Fruit fly (Drosophila melanogaster) whole organism, prepupa: ENCODE results near the gene RpL17.

ENCODE experiments used
- Blimp-1 ChIP-seq: fragments of 200-800 bp; sonication (Bioruptor generic); optimal IDR thresholded peaks from 3 replicates; lab custom pipeline; 2017; ENCODE audit warnings: missing biosample characterization, missing genetic modification characterization, mild to moderate bottlenecking, moderate library complexity, missing genetic modification reagents
- CG10631 ChIP-seq: fragments of 200-800 bp; sonication (Bioruptor generic); optimal IDR thresholded peaks from 2 replicates; lab custom pipeline; 2016; ENCODE audit warnings: missing biosample characterization, missing genetic modification characterization
- CG10669 ChIP-seq: fragments of 200-800 bp; sonication (Bioruptor generic); optimal IDR thresholded peaks from 3 replicates; lab custom pipeline; 2018; ENCODE audit warnings: missing biosample characterization, mild to moderate bottlenecking, missing genetic modification characterization, moderate library complexity
- CG11294 ChIP-seq: fragments of 200-800 bp; sonication (Bioruptor generic); IDR thresholded peaks from 2 replicates; pipeline ENCODE4 v1.3.6; 2022; ENCODE audit warnings: missing biosample characterization, missing genetic modification characterization
- CG11762 ChIP-seq: fragments of 200-800 bp; sonication (Bioruptor generic); optimal IDR thresholded peaks from 3 replicates; lab custom pipeline; 2016; ENCODE audit warnings: missing biosample characterization, missing genetic modification characterization; ENCODE audit not compliant: insufficient read depth
- CG11902 ChIP-seq: fragments of 200-800 bp; sonication (Bioruptor generic); optimal IDR thresholded peaks from 3 replicates; lab custom pipeline; 2016; ENCODE audit warnings: missing biosample characterization, missing genetic modification characterization
- CG15336 ChIP-seq: fragments of 200-800 bp; sonication (Bioruptor generic); IDR thresholded peaks from 2 replicates; pipeline ENCODE4 v1.3.6; 2022; ENCODE audit warnings: missing biosample characterization, missing genetic modification characterization
- CG16779 ChIP-seq: fragments of 200-800 bp; sonication (Bioruptor generic); optimal IDR thresholded peaks from 3 replicates; lab custom pipeline; 2017; ENCODE audit warnings: missing biosample characterization, mild to moderate bottlenecking, missing genetic modification characterization
- CG3032 ChIP-seq: fragments of 200-800 bp; optimal IDR thresholded peaks from 2 replicates; lab custom pipeline; 2019; ENCODE audit warnings: missing biosample characterization, mild to moderate bottlenecking, missing genetic modification characterization, moderate library complexity
- CG31627 ChIP-seq: fragments of 200-800 bp; sonication (Bioruptor generic); optimal IDR thresholded peaks from 3 replicates; lab custom pipeline; 2016; ENCODE audit warnings: missing biosample characterization, missing genetic modification characterization
- CG32006 ChIP-seq: fragments of 200-800 bp; sonication (Bioruptor generic); optimal IDR thresholded peaks from 3 replicates; lab custom pipeline; 2017; ENCODE audit warnings: missing biosample characterization, mild to moderate bottlenecking, missing genetic modification characterization
- CG34406 ChIP-seq: fragments of 200-800 bp; sonication (Bioruptor generic); optimal IDR thresholded peaks from 3 replicates; lab custom pipeline; 2016; ENCODE audit warnings: missing biosample characterization, missing genetic modification characterization
- CG3919 ChIP-seq: fragments of 200-800 bp; sonication (Bioruptor generic); optimal IDR thresholded peaks from 3 replicates; lab custom pipeline; 2016; ENCODE audit warnings: missing biosample characterization, missing genetic modification characterization
- CG6163 ChIP-seq: fragments of 200-800 bp; sonication (Bioruptor generic); IDR thresholded peaks from 3 replicates; pipeline ENCODE4 v1.3.6; 2022; ENCODE audit warnings: missing biosample characterization, missing genetic modification characterization
- CG6792 ChIP-seq: fragments of 200-800 bp; sonication (Bioruptor generic); optimal IDR thresholded peaks from 3 replicates; lab custom pipeline; 2016; ENCODE audit warnings: missing biosample characterization, missing genetic modification characterization
- CG7368 ChIP-seq: fragments of 200-800 bp; sonication (Bioruptor generic); optimal IDR thresholded peaks from 3 replicates; lab custom pipeline; 2016; ENCODE audit warnings: missing biosample characterization, missing genetic modification characterization
- CG8119 ChIP-seq: fragments of 200-800 bp; sonication (Bioruptor generic); IDR thresholded peaks from 3 replicates; pipeline ENCODE4 v1.3.6; 2022; ENCODE audit warnings: missing biosample characterization, missing genetic modification characterization
- CG8319 ChIP-seq: fragments of 200-800 bp; sonication (Bioruptor generic); optimal IDR thresholded peaks from 3 replicates; lab custom pipeline; 2016; ENCODE audit warnings: missing biosample characterization, missing genetic modification characterization
- CG8632 ChIP-seq: fragments of 200-800 bp; sonication (Bioruptor generic); optimal IDR thresholded peaks from 3 replicates; lab custom pipeline; 2016; ENCODE audit warnings: missing biosample characterization, missing genetic modification characterization
- Eip75B ChIP-seq: fragments of 200-800 bp; sonication (Bioruptor generic); optimal IDR thresholded peaks from 3 replicates; lab custom pipeline; 2016; ENCODE audit warnings: missing biosample characterization, missing genetic modification characterization
- Eip78C ChIP-seq: fragments of 200-800 bp; sonication (Bioruptor generic); peaks from one replicate; lab custom pipeline; 2016; ENCODE audit warnings: missing biosample characterization, missing genetic modification characterization
- Gug ChIP-seq: fragments of 200-800 bp; sonication (Bioruptor generic); IDR thresholded peaks from 2 replicates; pipeline ENCODE4 v1.3.6; 2022; ENCODE audit warnings: missing biosample characterization, missing genetic modification characterization
- Hr38 ChIP-seq: sonication (Bioruptor generic); optimal IDR thresholded peaks from 2 replicates; lab custom pipeline; 2016; ENCODE audit warnings: missing biosample characterization, missing genetic modification characterization
- Lpt ChIP-seq: fragments of 200-800 bp; sonication (Bioruptor generic); optimal IDR thresholded peaks from 3 replicates; lab custom pipeline; 2016; ENCODE audit warnings: missing biosample characterization, missing genetic modification characterization
- Met ChIP-seq: fragments of 200-800 bp; sonication (Bioruptor generic); optimal IDR thresholded peaks from 3 replicates; lab custom pipeline; 2016; ENCODE audit warnings: missing biosample characterization, missing genetic modification characterization
- OdsH ChIP-seq: fragments of 200-800 bp; sonication (Bioruptor generic); optimal IDR thresholded peaks from 3 replicates; lab custom pipeline; 2016; ENCODE audit warnings: missing biosample characterization, missing genetic modification characterization
- Smox ChIP-seq: fragments of 200-800 bp; sonication (Bioruptor generic); optimal IDR thresholded peaks from 3 replicates; lab custom pipeline; 2016; ENCODE audit warnings: missing biosample characterization, missing genetic modification characterization
- Sox102F ChIP-seq: fragments of 200-800 bp; sonication (Bioruptor generic); optimal IDR thresholded peaks from 2 replicates; lab custom pipeline; 2016; ENCODE audit warnings: missing biosample characterization, mild to moderate bottlenecking, missing genetic modification characterization
- Sox14 ChIP-seq: fragments of 200-800 bp; sonication (Bioruptor generic); optimal IDR thresholded peaks from 3 replicates; lab custom pipeline; 2016; ENCODE audit warnings: missing biosample characterization, missing genetic modification characterization
- achi ChIP-seq: fragments of 200-800 bp; sonication (Bioruptor generic); optimal IDR thresholded peaks from 3 replicates; lab custom pipeline; 2016; ENCODE audit warnings: missing biosample characterization, missing genetic modification characterization
- acj6 ChIP-seq: fragments of 200-800 bp; sonication (Bioruptor generic); optimal IDR thresholded peaks from 3 replicates; lab custom pipeline; 2016; ENCODE audit warnings: missing biosample characterization, missing genetic modification characterization
- cyc ChIP-seq: fragments of 200-800 bp; sonication (Bioruptor generic); optimal IDR thresholded peaks from 3 replicates; lab custom pipeline; 2016; ENCODE audit warnings: missing biosample characterization, missing genetic modification characterization
- dac ChIP-seq: fragments of 200-800 bp; sonication (Bioruptor generic); optimal IDR thresholded peaks from 2 replicates; lab custom pipeline; 2017; ENCODE audit warnings: missing biosample characterization, mild to moderate bottlenecking, missing genetic modification characterization
- eg ChIP-seq: fragments of 200-800 bp; sonication (Bioruptor generic); IDR thresholded peaks from 3 replicates; pipeline ENCODE4 v1.3.6; 2022; ENCODE audit warnings: missing biosample characterization, missing genetic modification characterization
- esn ChIP-seq: fragments of 200-800 bp; sonication (Bioruptor generic); optimal IDR thresholded peaks from 2 replicates; lab custom pipeline; 2016; ENCODE audit warnings: missing biosample characterization, mild to moderate bottlenecking, missing genetic modification characterization, moderate library complexity
- fd59A ChIP-seq: fragments of 200-800 bp; sonication (Bioruptor generic); optimal IDR thresholded peaks from 2 replicates; lab custom pipeline; 2017; ENCODE audit warnings: missing biosample characterization, mild to moderate bottlenecking, missing genetic modification characterization, missing genetic modification reagents
- fd85E ChIP-seq: fragments of 200-800 bp; sonication (Bioruptor generic); optimal IDR thresholded peaks from 3 replicates; lab custom pipeline; 2016; ENCODE audit warnings: missing biosample characterization, missing genetic modification characterization
- lz ChIP-seq: fragments of 200-800 bp; sonication (Bioruptor generic); optimal IDR thresholded peaks from 3 replicates; lab custom pipeline; 2016; ENCODE audit warnings: missing biosample characterization, missing genetic modification characterization
- pdm3 ChIP-seq: fragments of 200-800 bp; sonication (Bioruptor generic); optimal IDR thresholded peaks from 3 replicates; lab custom pipeline; 2016; ENCODE audit warnings: missing biosample characterization, missing genetic modification characterization
- salr ChIP-seq, 2 experiments: fragments of 200-800 bp; sonication (Bioruptor generic); optimal IDR thresholded peaks; 3 replicates each; lab custom pipeline; 2016 to 2018; ENCODE audit warnings: missing biosample characterization in 2 of 2, missing genetic modification characterization in 2 of 2, mild to moderate bottlenecking in 1 of 2
- spab ChIP-seq: fragments of 200-800 bp; sonication (Bioruptor generic); optimal IDR thresholded peaks from 2 replicates; lab custom pipeline; 2017; ENCODE audit warnings: missing biosample characterization, mild to moderate bottlenecking, missing genetic modification characterization, missing genetic modification reagents
- ss ChIP-seq, 2 experiments: fragments of 200-800 bp; sonication (Bioruptor generic); optimal IDR thresholded peaks; 2 replicates in 1 of 2; 3 replicates in 1 of 2; lab custom pipeline; 2017 to 2018; ENCODE audit warnings: mild to moderate bottlenecking in 2 of 2, missing biosample characterization in 2 of 2, missing genetic modification characterization in 2 of 2, moderate library complexity in 1 of 2
- svp ChIP-seq: fragments of 200-800 bp; sonication (Bioruptor generic); peaks from one replicate; lab custom pipeline; 2016; ENCODE audit warnings: missing biosample characterization, missing genetic modification characterization
- vri ChIP-seq: fragments of 200-800 bp; sonication (Bioruptor generic); optimal IDR thresholded peaks from 3 replicates; lab custom pipeline; 2016; ENCODE audit warnings: missing biosample characterization, mild to moderate bottlenecking, missing genetic modification characterization

RpL17 gene

dm6 chrX:6708138-6708537 is 35.9 kb downstream of the RpL17 start (continued):
- no peak for TF ChIP-seq lz
- TF ChIP-seq CG11294 = no peak
- peak in 1 of 2 experiments; percentile 2 for TF ChIP-seq salr (GFP tag; optimal IDR thresholded peaks at IDR 0.05; lab: Kevin White, UChicago)
- TF ChIP-seq fd59A (GFP tag; lab: Kevin White, UChicago) = peak; percentile 18
- no peak for TF ChIP-seq CG11762 (GFP tag; lab: Kevin White, UChicago)
- peak; percentile 65 for TF ChIP-seq spab (GFP tag; lab: Kevin White, UChicago)
- TF ChIP-seq Gug (GFP tag; lab: Robert Waterston, UW) = no peak
- TF ChIP-seq svp (GFP tag; lab: Kevin White, UChicago) = no peak
- TF ChIP-seq esn (GFP tag; lab: Kevin White, UChicago) = no peak
- no peak for TF ChIP-seq cyc
- peak; percentile 50 for TF ChIP-seq CG16779 (tag; lab: Kevin White, UChicago)
- TF ChIP-seq fd85E (GFP tag; lab: Kevin White, UChicago) = no peak
- TF ChIP-seq Eip78C (GFP tag; lab: Kevin White, UChicago) = peak; percentile 77
- TF ChIP-seq Met (GFP tag; lab: Kevin White, UChicago) = no peak
- peak; percentile 68 to 85 for TF ChIP-seq ss (GFP tag; optimal IDR thresholded peaks at IDR 0.05; lab: Kevin White, UChicago)
- TF ChIP-seq CG34406 (GFP tag; lab: Kevin White, UChicago) = no peak
- no peak for TF ChIP-seq CG8319 (GFP tag; lab: Kevin White, UChicago)
- TF ChIP-seq Lpt (GFP tag; lab: Kevin White, UChicago) = peak; percentile 74
- TF ChIP-seq Hr38 (GFP tag; lab: Kevin White, UChicago) = no peak
- TF ChIP-seq achi (GFP tag; lab: Kevin White, UChicago) = peak; percentile 6
- no peak for TF ChIP-seq CG10631 (GFP tag; lab: Kevin White, UChicago)
- no peak for TF ChIP-seq vri (GFP tag; lab: Kevin White, UChicago)
- TF ChIP-seq CG32006 (GFP tag; lab: Kevin White, UChicago) = peak; percentile 10
- peak; percentile 34 for TF ChIP-seq CG3032 (tag; lab: Kevin White, UChicago)
- no peak for TF ChIP-seq dac (GFP tag; lab: Kevin White, UChicago)
- no peak for TF ChIP-seq Sox14 (GFP tag; lab: Kevin White, UChicago)
- TF ChIP-seq CG8632 (GFP tag; lab: Kevin White, UChicago) = no peak
- peak; percentile 62 for TF ChIP-seq CG15336 (GFP tag; lab: Robert Waterston, UW)
- no peak for TF ChIP-seq Sox102F (GFP tag; lab: Kevin White, UChicago)
- no peak for TF ChIP-seq CG6792 (GFP tag; lab: Kevin White, UChicago)
- no peak for TF ChIP-seq pdm3 (GFP tag; lab: Kevin White, UChicago)
- TF ChIP-seq acj6 (GFP tag; lab: Kevin White, UChicago) = no peak
- no peak for TF ChIP-seq CG7368 (GFP tag; lab: Kevin White, UChicago)
- TF ChIP-seq Smox (GFP tag; lab: Kevin White, UChicago) = no peak
- no peak for TF ChIP-seq Eip75B
- TF ChIP-seq OdsH = no peak
- no peak for TF ChIP-seq CG11902
- peak; percentile 62; the same call in 2 of the 3 replicates for TF ChIP-seq CG8119
- TF ChIP-seq CG31627 = no peak
- TF ChIP-seq eg (GFP tag; lab: Robert Waterston, UW) = peak; percentile 60; the same call in 2 of the 3 replicates
- no peak for TF ChIP-seq CG3919
- TF ChIP-seq CG6163 (GFP tag; lab: Robert Waterston, UW) = peak; percentile 63; the same call in 2 of the 3 replicates
- TF ChIP-seq Blimp-1 (GFP tag; lab: Kevin White, UChicago) = no peak
- peak; percentile 46 for TF ChIP-seq CG10669
- TF ChIP-seq, all 60 proteins: peak for 21
